Worm (Caenorhabditis elegans) whole organism, mixed stage, embryonic: Measurements from ENCODE around the gene F26F12.8.

ENCODE experiments used
- M03D4.4 ChIP-seq: sonication (generic microtip); optimal IDR thresholded peaks from 2 replicates; lab custom pipeline; 2017; ENCODE audit warnings: mild to moderate bottlenecking, missing genetic modification characterization, missing compliant biosample characterization
- blmp-1 ChIP-seq: fragments of 150-350 bp; optimal IDR thresholded peaks from 2 replicates; lab custom pipeline; 2014; ENCODE audit warnings: missing biosample characterization, missing genetic modification characterization
- ceh-39 ChIP-seq: fragments of 150-350 bp; optimal IDR thresholded peaks from 2 replicates; lab custom pipeline; 2014; ENCODE audit warnings: missing biosample characterization, missing genetic modification characterization
- ceh-43 ChIP-seq: fragments of 200-800 bp; sonication (Bioruptor generic); optimal IDR thresholded peaks from 2 replicates; lab custom pipeline; 2018; ENCODE audit warnings: mild to moderate bottlenecking, missing genetic modification characterization, moderate library complexity, missing compliant biosample characterization
- ces-1 ChIP-seq: fragments of 150-350 bp; optimal IDR thresholded peaks from 2 replicates; lab custom pipeline; 2014; ENCODE audit warnings: missing biosample characterization, missing genetic modification reagents, missing genetic modification characterization
- cnd-1 ChIP-seq: fragments of 200-800 bp; sonication (Bioruptor generic); optimal IDR thresholded peaks from 2 replicates; lab custom pipeline; 2018; ENCODE audit warnings: mild to moderate bottlenecking, missing genetic modification characterization, missing compliant biosample characterization
- drap-1 ChIP-seq: fragments of 200-800 bp; sonication (Bioruptor generic); optimal IDR thresholded peaks from 3 replicates; lab custom pipeline; 2018; ENCODE audit warnings: mild to moderate bottlenecking, missing genetic modification characterization, missing compliant biosample characterization
- elt-1 ChIP-seq: sonication (generic microtip); optimal IDR thresholded peaks from 2 replicates; lab custom pipeline; 2017; ENCODE audit warnings: missing genetic modification characterization, mild to moderate bottlenecking, missing compliant biosample characterization, antibody characterized with exemption, moderate library complexity, borderline replicate concordance; ENCODE audit not compliant: insufficient read depth
- elt-3 ChIP-seq: fragments of 150-350 bp; optimal IDR thresholded peaks from 2 replicates; lab custom pipeline; 2014; ENCODE audit warnings: missing biosample characterization, missing genetic modification characterization
- flh-1 ChIP-seq: fragments of 200-800 bp; sonication (Bioruptor generic); optimal IDR thresholded peaks from 2 replicates; lab custom pipeline; 2018; ENCODE audit warnings: mild to moderate bottlenecking, missing genetic modification characterization, moderate library complexity, missing compliant biosample characterization
- ham-2 ChIP-seq: fragments of 200-800 bp; sonication (Bioruptor generic); optimal IDR thresholded peaks from 2 replicates; lab custom pipeline; 2018; ENCODE audit warnings: mild to moderate bottlenecking, missing genetic modification characterization, missing compliant biosample characterization
- hlh-1 ChIP-seq: fragments of 150-350 bp; optimal IDR thresholded peaks from 2 replicates; lab custom pipeline; 2014; ENCODE audit warnings: missing biosample characterization, missing genetic modification reagents, missing genetic modification characterization
- lin-13 ChIP-seq: fragments of 150-350 bp; optimal IDR thresholded peaks from 2 replicates; lab custom pipeline; 2014; ENCODE audit warnings: missing biosample characterization, missing genetic modification characterization
- lin-32 ChIP-seq: fragments of 200-800 bp; sonication (Bioruptor generic); optimal IDR thresholded peaks from 2 replicates; lab custom pipeline; 2018; ENCODE audit warnings: mild to moderate bottlenecking, missing genetic modification characterization, missing compliant biosample characterization
- lsy-2 ChIP-seq: fragments of 150-350 bp; optimal IDR thresholded peaks from 2 replicates; lab custom pipeline; 2014; ENCODE audit warnings: missing biosample characterization, missing genetic modification characterization
- mab-5 ChIP-seq: fragments of 150-350 bp; optimal IDR thresholded peaks from 2 replicates; lab custom pipeline; 2014; ENCODE audit warnings: missing biosample characterization, missing genetic modification characterization
- mep-1 ChIP-seq: fragments of 150-350 bp; optimal IDR thresholded peaks from 2 replicates; lab custom pipeline; 2017; ENCODE audit warnings: missing biosample characterization, missing genetic modification reagents, missing genetic modification characterization, inconsistent platforms
- mls-2 ChIP-seq: sonication (generic microtip); optimal IDR thresholded peaks from 2 replicates; lab custom pipeline; 2016; ENCODE audit warnings: mild to moderate bottlenecking, missing genetic modification characterization, moderate library complexity, missing compliant biosample characterization
- nhr-12 ChIP-seq: fragments of 150-350 bp; optimal IDR thresholded peaks from 2 replicates; lab custom pipeline; 2014; ENCODE audit warnings: missing biosample characterization, missing genetic modification characterization
- nhr-237 ChIP-seq: fragments of 150-350 bp; optimal IDR thresholded peaks from 2 replicates; lab custom pipeline; 2014; ENCODE audit warnings: missing biosample characterization, missing genetic modification characterization
- nhr-28 ChIP-seq: fragments of 150-350 bp; optimal IDR thresholded peaks from 2 replicates; lab custom pipeline; 2014; ENCODE audit warnings: missing biosample characterization, missing genetic modification characterization
- nhr-76 ChIP-seq: sonication (generic microtip); optimal IDR thresholded peaks from 2 replicates; lab custom pipeline; 2017; ENCODE audit warnings: missing biosample characterization, missing genetic modification characterization
- pha-4 ChIP-seq: fragments of 150-350 bp; optimal IDR thresholded peaks from 2 replicates; lab custom pipeline; 2018; ENCODE audit warnings: missing biosample characterization, missing genetic modification reagents, missing genetic modification characterization
- sem-2 ChIP-seq: fragments of 200-800 bp; sonication (Bioruptor generic); optimal IDR thresholded peaks from 2 replicates; lab custom pipeline; 2018; ENCODE audit warnings: mild to moderate bottlenecking, missing genetic modification characterization, missing compliant biosample characterization
- snpc-4 ChIP-seq: fragments of 150-350 bp; optimal IDR thresholded peaks from 2 replicates; lab custom pipeline; 2014; ENCODE audit warnings: missing biosample characterization, missing genetic modification characterization
- sptf-1 ChIP-seq: sonication (generic microtip); optimal IDR thresholded peaks from 2 replicates; lab custom pipeline; 2017; ENCODE audit warnings: mild to moderate bottlenecking, missing genetic modification characterization, moderate library complexity, missing compliant biosample characterization
- tbx-8 ChIP-seq: fragments of 200-800 bp; sonication (Bioruptor generic); optimal IDR thresholded peaks from 2 replicates; lab custom pipeline; 2018; ENCODE audit warnings: mild to moderate bottlenecking, missing genetic modification characterization, moderate library complexity, missing compliant biosample characterization
- unc-120 ChIP-seq: sonication (generic microtip); optimal IDR thresholded peaks from 2 replicates; lab custom pipeline; 2017; ENCODE audit warnings: missing genetic modification characterization, missing compliant biosample characterization; ENCODE audit not compliant: poor library complexity, severe bottlenecking
- unc-39 ChIP-seq: fragments of 150-350 bp; optimal IDR thresholded peaks from 2 replicates; lab custom pipeline; 2014; ENCODE audit warnings: missing biosample characterization, missing genetic modification characterization
- unc-62 ChIP-seq: fragments of 150-350 bp; optimal IDR thresholded peaks from 2 replicates; lab custom pipeline; 2014; ENCODE audit warnings: missing biosample characterization, missing genetic modification reagents, missing genetic modification characterization
- ztf-11 ChIP-seq: fragments of 150-350 bp; optimal IDR thresholded peaks from 2 replicates; lab custom pipeline; 2014; ENCODE audit warnings: missing biosample characterization, missing genetic modification characterization

Gene F26F12.8

DNA sequence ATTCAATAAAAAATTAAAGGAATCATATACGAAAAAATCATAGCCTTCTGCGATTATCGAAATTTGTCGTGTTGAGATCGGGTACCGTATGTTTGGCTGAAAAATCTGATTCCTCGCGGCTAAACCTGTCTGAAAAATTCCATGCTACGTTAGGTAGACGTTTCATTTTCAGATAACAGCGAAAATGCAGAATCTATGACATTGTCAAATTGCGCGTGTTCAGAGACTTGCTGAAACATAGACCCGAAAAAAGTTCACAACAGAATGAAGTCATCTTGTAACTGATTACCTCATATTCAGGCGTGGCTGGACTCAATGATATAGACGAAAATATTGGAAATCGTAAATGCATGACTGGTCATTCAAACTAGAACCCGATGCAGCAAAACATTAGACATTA, 28.8 kb downstream of the F26F12.8 start, which contains the start of gene srh-76:
Gene srh-76, plus strand, starts transcription at position 301 of the 400 bp plus-strand sequence.
- TF ChIP-seq mab-5 (tag; lab: Kevin White, UChicago) (no peak), nhr-237 (tag; lab: Kevin White, UChicago) (no peak), elt-3 (tag; lab: Kevin White, UChicago) (no peak), ztf-11 (no peak), M03D4.4 (no peak), nhr-28 (no peak), ham-2 (no peak), flh-1 (no peak), unc-39 (tag; lab: Kevin White, UChicago) (no peak), lsy-2 (tag; lab: Kevin White, UChicago) (no peak), pha-4 (tag; lab: Kevin White, UChicago) (no peak), nhr-76 (tag; lab: Kevin White, UChicago) (no peak), ceh-43 (GFP tag; lab: Kevin White, UChicago) (no peak), ceh-39 (tag; lab: Kevin White, UChicago) (no peak), tbx-8 (no peak), ces-1 (no peak), drap-1 (GFP tag; lab: Kevin White, UChicago) (no peak), nhr-12 (tag; lab: Kevin White, UChicago) (no peak), mep-1 (tag; lab: Kevin White, UChicago) (no peak)
- TF ChIP-seq, all 35 proteins: peak for 0

DNA sequence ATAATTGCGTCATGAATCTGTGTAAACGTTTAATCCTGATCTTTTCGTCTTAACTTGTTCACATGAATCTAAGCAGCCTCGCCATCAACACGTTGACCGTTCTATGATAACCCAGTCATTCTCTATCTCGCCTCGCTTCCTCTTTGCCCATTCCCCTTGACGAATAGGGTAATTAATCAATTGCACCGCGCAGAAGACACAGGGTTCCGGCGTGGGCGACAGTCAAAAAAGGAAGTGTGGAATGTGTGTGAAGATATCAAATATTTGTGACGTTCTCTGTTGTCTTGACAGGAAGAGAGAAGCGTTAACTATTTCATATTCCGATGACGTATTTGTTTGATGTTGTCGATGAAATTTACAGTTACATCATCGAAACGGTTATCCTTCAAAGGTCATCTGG, 29.5 kb downstream of the F26F12.8 start:
- TF ChIP-seq unc-62 (GFP tag; lab: Kevin White, UChicago) (no peak), pha-4 (tag; lab: Kevin White, UChicago) (no peak), sem-2 (GFP tag; lab: Kevin White, UChicago) (no peak), ham-2 (no peak), nhr-237 (tag; lab: Kevin White, UChicago) (no peak), blmp-1 (tag; lab: Kevin White, UChicago) (no peak), M03D4.4 (no peak), lin-32 (GFP tag; lab: Kevin White, UChicago) (no peak), hlh-1 (tag; lab: Kevin White, UChicago) (no peak), drap-1 (GFP tag; lab: Kevin White, UChicago) (no peak)

DNA sequence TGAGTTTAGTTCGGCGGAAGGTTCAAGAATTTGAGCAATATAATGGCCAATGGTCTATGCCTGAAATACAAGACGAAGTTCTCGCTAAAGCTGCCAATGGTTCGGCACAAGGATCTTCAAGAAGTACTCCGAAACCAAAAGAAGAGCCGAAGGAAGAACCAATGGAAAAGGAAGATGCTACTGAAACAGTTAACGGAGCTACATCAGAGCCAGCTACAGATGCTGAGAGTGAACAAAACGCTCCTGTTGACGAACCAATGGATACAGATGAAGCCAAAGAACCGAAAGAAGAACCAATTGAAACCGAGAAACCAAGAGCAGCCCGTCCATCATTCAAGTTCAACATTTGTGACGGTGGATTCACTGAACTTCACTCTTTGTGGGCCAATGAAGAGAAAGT, 31.1 kb downstream of the F26F12.8 start:
- no peak for TF ChIP-seq tbx-8
- TF ChIP-seq unc-62 (GFP tag; lab: Kevin White, UChicago), result no peak
- TF ChIP-seq ztf-11, result no peak
- no peak for TF ChIP-seq ceh-39 (tag; lab: Kevin White, UChicago)
- no peak for TF ChIP-seq hlh-1 (tag; lab: Kevin White, UChicago)
- no peak for TF ChIP-seq ceh-43 (GFP tag; lab: Kevin White, UChicago)
- no peak for TF ChIP-seq drap-1 (GFP tag; lab: Kevin White, UChicago)
- no peak for TF ChIP-seq lin-13
- no peak for TF ChIP-seq nhr-76 (tag; lab: Kevin White, UChicago)

DNA sequence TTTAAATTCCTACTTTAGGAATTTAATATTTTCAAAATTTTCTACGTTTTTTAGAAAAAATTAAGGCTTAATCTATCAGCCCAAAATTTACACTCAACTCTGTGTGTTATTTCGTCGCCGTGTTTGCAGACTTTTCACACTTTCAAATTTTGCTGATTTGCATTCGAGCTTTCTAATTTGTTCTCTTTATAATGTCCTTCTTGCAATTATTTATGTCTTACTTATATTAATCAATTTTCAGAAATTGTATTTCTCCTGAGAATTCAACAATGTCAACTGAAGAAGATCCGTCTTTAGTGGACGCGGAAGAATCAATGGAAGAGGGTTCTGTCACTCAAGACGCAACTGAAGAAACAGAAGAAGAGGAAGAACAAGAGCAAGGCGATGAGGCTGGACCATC, 35.7 kb downstream of the F26F12.8 start, which contains the start of gene let-418:
Gene let-418, plus strand, starts transcription at position 242 of the 400 bp plus-strand sequence.
- TF ChIP-seq nhr-28, result no peak
- TF ChIP-seq nhr-237 (tag; lab: Kevin White, UChicago), result no peak
- TF ChIP-seq snpc-4, result no peak
- no peak for TF ChIP-seq elt-1 (tag; lab: Kevin White, UChicago)
- no peak for TF ChIP-seq flh-1
- TF ChIP-seq unc-120, result no peak
- TF ChIP-seq lin-13, result no peak
- no peak for TF ChIP-seq mep-1 (tag; lab: Kevin White, UChicago)
- TF ChIP-seq mls-2, result no peak
- TF ChIP-seq lsy-2 (tag; lab: Kevin White, UChicago), result no peak
- TF ChIP-seq lin-32 (GFP tag; lab: Kevin White, UChicago), result no peak
- TF ChIP-seq M03D4.4, result no peak
- TF ChIP-seq tbx-8, result no peak
- TF ChIP-seq ceh-43 (GFP tag; lab: Kevin White, UChicago), result no peak
- no peak for TF ChIP-seq cnd-1

DNA sequence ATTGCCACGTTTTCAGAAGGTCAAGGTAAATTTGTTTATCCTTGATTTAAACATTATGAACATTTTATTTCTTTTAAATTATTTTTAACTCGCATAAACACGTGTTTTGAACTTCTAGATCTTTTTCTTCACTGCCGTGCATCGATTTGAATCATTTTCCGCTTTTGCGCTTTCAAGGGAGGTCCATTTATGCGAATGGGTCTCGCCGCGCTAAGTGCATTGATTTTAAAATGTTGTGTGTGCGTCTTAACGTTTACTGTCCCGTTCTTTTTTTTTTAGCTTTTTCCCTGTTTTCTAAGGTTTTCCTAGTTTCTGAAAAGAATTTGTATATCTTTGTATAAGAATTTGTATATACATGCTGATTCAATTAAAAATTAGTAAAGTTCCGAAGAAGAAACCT, 36.9 kb downstream of the F26F12.8 start:
- TF ChIP-seq unc-62 (GFP tag; lab: Kevin White, UChicago) (no peak), elt-3 (tag; lab: Kevin White, UChicago) (no peak), ces-1 (no peak), drap-1 (GFP tag; lab: Kevin White, UChicago) (no peak), nhr-237 (tag; lab: Kevin White, UChicago) (no peak), unc-120 (no peak), mab-5 (tag; lab: Kevin White, UChicago) (no peak), ceh-43 (GFP tag; lab: Kevin White, UChicago) (no peak), flh-1 (no peak), tbx-8 (no peak), elt-1 (tag; lab: Kevin White, UChicago) (no peak), sptf-1 (tag; lab: Kevin White, UChicago) (no peak), nhr-28 (no peak), snpc-4 (no peak), hlh-1 (tag; lab: Kevin White, UChicago) (no peak)
- TF ChIP-seq, all 35 proteins: peak for 0
